Worm (Caenorhabditis elegans): ENCODE data around the gene ZK899.6.

ZK899.6 gene

ce11 chrX:9465722-9466132, 2.6 kb downstream of the ZK899.6 start:
- TF ChIP-seq flt-1 (GFP tag; IDR thresholded peaks at IDR 0.05): peak; percentile 19; the same call in 1 of the 2 replicates
- TF ChIP-seq hmg-4 (GFP tag; optimal IDR thresholded peaks at IDR 0.05): peak; percentile 24
- no peak for TF ChIP-seq hmbx-1 (tag; optimal IDR thresholded peaks at IDR 0.05)
- peak; percentile 93 for TF ChIP-seq F13C5.2 (tag; optimal IDR thresholded peaks at IDR 0.05)
- no peak for TF ChIP-seq hnd-1 (tag; optimal IDR thresholded peaks at IDR 0.05)
- no peak for TF ChIP-seq tbx-11 (GFP tag; IDR thresholded peaks at IDR 0.05)
- no peak for TF ChIP-seq tra-4 (tag; optimal IDR thresholded peaks at IDR 0.05)

ce11 chrX:9467573-9467972, 4.4 kb downstream of the ZK899.6 start:
- TF ChIP-seq B0310.2 (tag; optimal IDR thresholded peaks at IDR 0.05) (peak; percentile 89), flt-1 (GFP tag; IDR thresholded peaks at IDR 0.05) (peak; percentile 93), hmg-4 (GFP tag; optimal IDR thresholded peaks at IDR 0.05) (peak; percentile 90), tra-4 (tag; optimal IDR thresholded peaks at IDR 0.05) (peak; percentile 45), F13C5.2 (tag; optimal IDR thresholded peaks at IDR 0.05) (peak; percentile 94), aly-1 (tag; optimal IDR thresholded peaks at IDR 0.05) (peak; percentile 90), scrt-1 (GFP tag; IDR thresholded peaks at IDR 0.05) (peak; percentile 92), tbx-37 (GFP tag; conservative IDR thresholded peaks at IDR 0.05) (peak; percentile 84), tbx-11 (GFP tag; IDR thresholded peaks at IDR 0.05) (peak; percentile 90), ceh-36 (tag; optimal IDR thresholded peaks at IDR 0.05) (peak; percentile 88), pes-1 (GFP tag; IDR thresholded peaks at IDR 0.05) (peak; percentile 96), hnd-1 (tag; optimal IDR thresholded peaks at IDR 0.05) (peak; percentile 84), hmbx-1 (tag; optimal IDR thresholded peaks at IDR 0.05) (peak; percentile 79), ceh-13 (GFP tag; optimal IDR thresholded peaks at IDR 0.05) (peak; percentile 78), ets-7 (tag; optimal IDR thresholded peaks at IDR 0.05) (peak; percentile 72), ama-1 (optimal IDR thresholded peaks at IDR 0.05) (no peak), sea-1 (GFP tag; conservative IDR thresholded peaks at IDR 0.05) (peak; percentile 91)

- TF ChIP-seq hnd-1 (tag; optimal IDR thresholded peaks at IDR 0.05): no peak
- TF ChIP-seq tbx-37 (GFP tag; conservative IDR thresholded peaks at IDR 0.05): no peak
- TF ChIP-seq sea-1 (GFP tag; conservative IDR thresholded peaks at IDR 0.05): no peak
- no peak for TF ChIP-seq hmbx-1 (tag; optimal IDR thresholded peaks at IDR 0.05)
- TF ChIP-seq ceh-13 (GFP tag; optimal IDR thresholded peaks at IDR 0.05): no peak
- no peak for TF ChIP-seq B0310.2 (tag; optimal IDR thresholded peaks at IDR 0.05)
- TF ChIP-seq flt-1 (GFP tag; IDR thresholded peaks at IDR 0.05): no peak
- TF ChIP-seq tbx-11 (GFP tag; IDR thresholded peaks at IDR 0.05): no peak
- TF ChIP-seq hmg-4 (GFP tag; optimal IDR thresholded peaks at IDR 0.05): no peak
- TF ChIP-seq pes-1 (GFP tag; IDR thresholded peaks at IDR 0.05): no peak
- TF ChIP-seq tra-4 (tag; optimal IDR thresholded peaks at IDR 0.05): no peak
- TF ChIP-seq scrt-1 (GFP tag; IDR thresholded peaks at IDR 0.05): no peak
- TF ChIP-seq aly-1 (tag; optimal IDR thresholded peaks at IDR 0.05): no peak
- TF ChIP-seq ama-1 (optimal IDR thresholded peaks at IDR 0.05): no peak
- no peak for TF ChIP-seq ceh-36 (tag; optimal IDR thresholded peaks at IDR 0.05)
- no peak for TF ChIP-seq F13C5.2 (tag; optimal IDR thresholded peaks at IDR 0.05)
- TF ChIP-seq ets-7 (tag; optimal IDR thresholded peaks at IDR 0.05): no peak
Observed at ce11 chrX:9472170-9472569, 9.0 kb downstream of the ZK899.6 start, which contains the start of gene gap-2. gap-2 (plus strand) TSS chrX:9472470.

ce11 chrX:9476752-9477151, 13.6 kb downstream of the ZK899.6 start:
- no peak for TF ChIP-seq tra-4 (tag; optimal IDR thresholded peaks at IDR 0.05)
- TF ChIP-seq F13C5.2 (tag; optimal IDR thresholded peaks at IDR 0.05): no peak
- TF ChIP-seq flt-1 (GFP tag; IDR thresholded peaks at IDR 0.05): no peak
- TF ChIP-seq ama-1 (optimal IDR thresholded peaks at IDR 0.05): no peak
- TF ChIP-seq tbx-11 (GFP tag; IDR thresholded peaks at IDR 0.05): no peak
- no peak for TF ChIP-seq ceh-13 (GFP tag; optimal IDR thresholded peaks at IDR 0.05)
- TF ChIP-seq hmg-4 (GFP tag; optimal IDR thresholded peaks at IDR 0.05): no peak
- TF ChIP-seq pes-1 (GFP tag; IDR thresholded peaks at IDR 0.05): no peak
- TF ChIP-seq ets-7 (tag; optimal IDR thresholded peaks at IDR 0.05): no peak
- TF ChIP-seq tbx-37 (GFP tag; conservative IDR thresholded peaks at IDR 0.05): no peak
- no peak for TF ChIP-seq ceh-36 (tag; optimal IDR thresholded peaks at IDR 0.05)
- no peak for TF ChIP-seq hnd-1 (tag; optimal IDR thresholded peaks at IDR 0.05)
- no peak for TF ChIP-seq sea-1 (GFP tag; conservative IDR thresholded peaks at IDR 0.05)
- TF ChIP-seq aly-1 (tag; optimal IDR thresholded peaks at IDR 0.05): no peak
- no peak for TF ChIP-seq hmbx-1 (tag; optimal IDR thresholded peaks at IDR 0.05)
- no peak for TF ChIP-seq scrt-1 (GFP tag; IDR thresholded peaks at IDR 0.05)
- TF ChIP-seq B0310.2 (tag; optimal IDR thresholded peaks at IDR 0.05): no peak

- TF ChIP-seq ama-1 (optimal IDR thresholded peaks at IDR 0.05) (no peak), pes-1 (GFP tag; IDR thresholded peaks at IDR 0.05) (no peak), tbx-37 (GFP tag; conservative IDR thresholded peaks at IDR 0.05) (no peak), tbx-11 (GFP tag; IDR thresholded peaks at IDR 0.05) (no peak), tra-4 (tag; optimal IDR thresholded peaks at IDR 0.05) (no peak), F13C5.2 (tag; optimal IDR thresholded peaks at IDR 0.05) (no peak), sea-1 (GFP tag; conservative IDR thresholded peaks at IDR 0.05) (no peak), hmbx-1 (tag; optimal IDR thresholded peaks at IDR 0.05) (no peak), flt-1 (GFP tag; IDR thresholded peaks at IDR 0.05) (no peak), hnd-1 (tag; optimal IDR thresholded peaks at IDR 0.05) (no peak), scrt-1 (GFP tag; IDR thresholded peaks at IDR 0.05) (no peak), ceh-36 (tag; optimal IDR thresholded peaks at IDR 0.05) (no peak), ets-7 (tag; optimal IDR thresholded peaks at IDR 0.05) (no peak)
Observed at ce11 chrX:9483754-9484153, 20.6 kb downstream of the ZK899.6 start.

- TF ChIP-seq B0310.2 (tag; optimal IDR thresholded peaks at IDR 0.05): no peak
- TF ChIP-seq hmg-4 (GFP tag; optimal IDR thresholded peaks at IDR 0.05): no peak
- no peak for TF ChIP-seq ceh-13 (GFP tag; optimal IDR thresholded peaks at IDR 0.05)
- no peak for TF ChIP-seq ama-1 (optimal IDR thresholded peaks at IDR 0.05)
- TF ChIP-seq tra-4 (tag; optimal IDR thresholded peaks at IDR 0.05): no peak
Observed at ce11 chrX:9486160-9486559, 23.0 kb downstream of the ZK899.6 start.

ce11 chrX:9489578-9489977, 26.4 kb downstream of the ZK899.6 start:
- no peak for TF ChIP-seq ets-7 (tag; optimal IDR thresholded peaks at IDR 0.05)
- no peak for TF ChIP-seq scrt-1 (GFP tag; IDR thresholded peaks at IDR 0.05)
- TF ChIP-seq sea-1 (GFP tag; conservative IDR thresholded peaks at IDR 0.05): no peak
- TF ChIP-seq pes-1 (GFP tag; IDR thresholded peaks at IDR 0.05): no peak
- TF ChIP-seq tra-4 (tag; optimal IDR thresholded peaks at IDR 0.05): no peak
- no peak for TF ChIP-seq ceh-36 (tag; optimal IDR thresholded peaks at IDR 0.05)
- no peak for TF ChIP-seq tbx-11 (GFP tag; IDR thresholded peaks at IDR 0.05)
- TF ChIP-seq flt-1 (GFP tag; IDR thresholded peaks at IDR 0.05): no peak
- no peak for TF ChIP-seq ceh-13 (GFP tag; optimal IDR thresholded peaks at IDR 0.05)
- no peak for TF ChIP-seq ama-1 (optimal IDR thresholded peaks at IDR 0.05)
- no peak for TF ChIP-seq hmbx-1 (tag; optimal IDR thresholded peaks at IDR 0.05)
- no peak for TF ChIP-seq aly-1 (tag; optimal IDR thresholded peaks at IDR 0.05)
- no peak for TF ChIP-seq hnd-1 (tag; optimal IDR thresholded peaks at IDR 0.05)
- TF ChIP-seq hmg-4 (GFP tag; optimal IDR thresholded peaks at IDR 0.05): no peak
- TF ChIP-seq F13C5.2 (tag; optimal IDR thresholded peaks at IDR 0.05): no peak
- no peak for TF ChIP-seq B0310.2 (tag; optimal IDR thresholded peaks at IDR 0.05)
- no peak for TF ChIP-seq tbx-37 (GFP tag; conservative IDR thresholded peaks at IDR 0.05)

Data from whole organism, early embryonic.